Worm (Caenorhabditis elegans) whole organism, midembryonic: ENCODE data around the gene srbc-37.

Source experiments
- T22C8.4 ChIP-seq: fragments of 200-800 bp; sonication (Bioruptor generic); IDR thresholded peaks from 2 replicates; pipeline ENCODE4 v1.3.6; 2022; ENCODE audit warnings: missing genetic modification characterization, missing compliant biosample characterization
- cog-1 ChIP-seq: sonication (generic microtip); optimal IDR thresholded peaks from 2 replicates; lab custom pipeline; 2016; ENCODE audit warnings: missing genetic modification characterization, missing compliant biosample characterization
- flt-1 ChIP-seq: fragments of 200-800 bp; sonication (Bioruptor generic); IDR thresholded peaks from 2 replicates; pipeline ENCODE4 v1.3.6; 2022; ENCODE audit warnings: missing genetic modification characterization, missing compliant biosample characterization
- klf-2 ChIP-seq: fragments of 200-800 bp; sonication (Bioruptor generic); conservative IDR thresholded peaks from 2 replicates; pipeline ENCODE4 v1.3.6; 2022; ENCODE audit warnings: missing genetic modification reagents, missing genetic modification characterization, missing compliant biosample characterization
- med-1 ChIP-seq: sonication (generic microtip); optimal IDR thresholded peaks from 2 replicates; lab custom pipeline; 2017; ENCODE audit warnings: missing genetic modification characterization, mild to moderate bottlenecking, missing compliant biosample characterization, antibody characterized with exemption, missing genetic modification reagents; ENCODE audit not compliant: insufficient read depth
- tab-1 ChIP-seq: fragments of 200-800 bp; sonication (Bioruptor generic); IDR thresholded peaks from 2 replicates; pipeline ENCODE4 v1.3.6; 2022; ENCODE audit warnings: missing genetic modification characterization, missing compliant biosample characterization
- ztf-23 ChIP-seq: fragments of 200-800 bp; sonication (Bioruptor generic); IDR thresholded peaks from 2 replicates; pipeline ENCODE4 v1.3.6; 2022; ENCODE audit warnings: missing genetic modification reagents, missing genetic modification characterization, missing compliant biosample characterization
- ztf-29 ChIP-seq: fragments of 200-800 bp; sonication (Bioruptor generic); IDR thresholded peaks from 2 replicates; pipeline ENCODE4 v1.3.6; 2022; ENCODE audit warnings: missing genetic modification reagents, missing genetic modification characterization, missing compliant biosample characterization

- TF ChIP-seq flt-1 (no peak), med-1 (GFP tag; lab: Kevin White, UChicago) (no peak), ztf-29 (no peak), tab-1 (GFP tag; lab: Robert Waterston, UW) (no peak), klf-2 (GFP tag; lab: Robert Waterston, UW) (no peak), T22C8.4 (GFP tag; lab: Robert Waterston, UW) (no peak), cog-1 (tag; lab: Kevin White, UChicago) (no peak), ztf-23 (no peak)
These were observed 39.5 kb downstream of the srbc-37 start, which contains the start of gene C05E4.7 for ce11 chrV:741820-742219.
